Fruit fly (Drosophila melanogaster) whole organism, embryonic: Measurements from ENCODE around the gene CG15043.

ENCODE experiments used
- Abd-B ChIP-seq: fragments of 200-800 bp; sonication (Bioruptor generic); optimal IDR thresholded peaks from 2 replicates; lab custom pipeline; 2018; ENCODE audit warnings: missing biosample characterization, mild to moderate bottlenecking, missing genetic modification characterization, moderate library complexity
- CG10979 ChIP-seq: fragments of 200-800 bp; sonication (Bioruptor generic); optimal IDR thresholded peaks from 2 replicates; lab custom pipeline; 2018; ENCODE audit warnings: missing biosample characterization, mild to moderate bottlenecking, missing genetic modification characterization, moderate library complexity
- CG11085 ChIP-seq: fragments of 200-800 bp; sonication (Bioruptor generic); IDR thresholded peaks from 2 replicates; pipeline ENCODE4 v1.3.6; 2022; ENCODE audit warnings: missing biosample characterization, missing genetic modification characterization
- CG12071 ChIP-seq: fragments of 200-800 bp; sonication (Bioruptor generic); optimal IDR thresholded peaks from 3 replicates; lab custom pipeline; 2018; ENCODE audit warnings: missing biosample characterization, mild to moderate bottlenecking, missing genetic modification characterization
- CG12744 ChIP-seq: fragments of 200-800 bp; sonication (Bioruptor generic); optimal IDR thresholded peaks from 2 replicates; lab custom pipeline; 2016; ENCODE audit warnings: missing biosample characterization, missing genetic modification characterization
- CG17328 ChIP-seq: fragments of 200-800 bp; sonication (Bioruptor generic); IDR thresholded peaks from 2 replicates; pipeline ENCODE4 v1.3.6; 2022; ENCODE audit warnings: missing biosample characterization, missing genetic modification characterization
- CG17361 ChIP-seq: fragments of 200-800 bp; sonication (Bioruptor generic); IDR thresholded peaks from 3 replicates; pipeline ENCODE4 v1.3.6; 2022; ENCODE audit warnings: missing biosample characterization, missing genetic modification characterization
- CG1792 ChIP-seq: fragments of 200-800 bp; sonication (Bioruptor generic); optimal IDR thresholded peaks from 2 replicates; lab custom pipeline; 2016; ENCODE audit warnings: missing biosample characterization, missing genetic modification characterization
- CG18262 ChIP-seq: fragments of 200-800 bp; optimal IDR thresholded peaks from 3 replicates; lab custom pipeline; 2019; ENCODE audit warnings: missing biosample characterization, mild to moderate bottlenecking, missing genetic modification characterization, moderate library complexity
- CG18599 ChIP-seq: fragments of 200-800 bp; sonication (Bioruptor generic); optimal IDR thresholded peaks from 3 replicates; lab custom pipeline; 2017; ENCODE audit warnings: missing biosample characterization, missing genetic modification characterization, mild to moderate bottlenecking, moderate library complexity, missing genetic modification reagents
- CG31388 ChIP-seq: fragments of 200-800 bp; sonication (Bioruptor generic); optimal IDR thresholded peaks from 2 replicates; lab custom pipeline; 2016; ENCODE audit warnings: missing biosample characterization, missing genetic modification characterization
- CG31441 ChIP-seq: fragments of 200-800 bp; sonication (Bioruptor generic); IDR thresholded peaks from 2 replicates; pipeline ENCODE4 v1.3.6; 2022; ENCODE audit warnings: missing biosample characterization, missing genetic modification characterization
- CG3163 ChIP-seq: fragments of 200-800 bp; sonication (Bioruptor generic); optimal IDR thresholded peaks from 3 replicates; lab custom pipeline; 2016; ENCODE audit warnings: missing biosample characterization, missing genetic modification characterization
- CG8359 ChIP-seq: fragments of 200-800 bp; sonication (Bioruptor generic); optimal IDR thresholded peaks from 2 replicates; lab custom pipeline; 2017; ENCODE audit warnings: missing biosample characterization, mild to moderate bottlenecking, missing genetic modification characterization, borderline replicate concordance
- Chrac-16 ChIP-seq: fragments of 200-800 bp; sonication (Bioruptor generic); optimal IDR thresholded peaks from 3 replicates; lab custom pipeline; 2016; ENCODE audit warnings: missing biosample characterization, missing genetic modification characterization
- D19A ChIP-seq: fragments of 200-800 bp; optimal IDR thresholded peaks from 3 replicates; lab custom pipeline; 2019; ENCODE audit warnings: missing biosample characterization, mild to moderate bottlenecking, missing genetic modification characterization, moderate library complexity
- Dbx ChIP-seq: fragments of 200-800 bp; sonication (Bioruptor generic); IDR thresholded peaks from 3 replicates; pipeline ENCODE4 v1.3.6; 2022; ENCODE audit warnings: missing biosample characterization, missing genetic modification characterization
- Hey ChIP-seq: fragments of 200-800 bp; sonication (Bioruptor generic); optimal IDR thresholded peaks from 3 replicates; lab custom pipeline; 2018; ENCODE audit warnings: missing biosample characterization, mild to moderate bottlenecking, missing genetic modification characterization
- Med ChIP-seq: fragments of 200-800 bp; sonication (Bioruptor generic); peaks from one replicate; lab custom pipeline; 2016; ENCODE audit warnings: missing biosample characterization, missing genetic modification characterization, mild to moderate bottlenecking, inconsistent platforms, moderate library complexity
- Nf-YB ChIP-seq: fragments of 200-800 bp; sonication (Bioruptor generic); optimal IDR thresholded peaks from 3 replicates; lab custom pipeline; 2019; ENCODE audit warnings: missing biosample characterization, mild to moderate bottlenecking, missing genetic modification characterization, moderate library complexity
- Six4 ChIP-seq: fragments of 200-800 bp; sonication (Bioruptor generic); optimal IDR thresholded peaks from 2 replicates; lab custom pipeline; 2016; ENCODE audit warnings: missing biosample characterization, missing genetic modification characterization
- Sox100B ChIP-seq: fragments of 200-800 bp; sonication (Bioruptor generic); optimal IDR thresholded peaks from 3 replicates; lab custom pipeline; 2018; ENCODE audit warnings: missing biosample characterization, mild to moderate bottlenecking, missing genetic modification characterization
- Sox102F ChIP-seq: fragments of 200-800 bp; sonication (Bioruptor generic); optimal IDR thresholded peaks from 2 replicates; lab custom pipeline; 2018; ENCODE audit warnings: missing biosample characterization, mild to moderate bottlenecking, missing genetic modification characterization, moderate library complexity
- Xrp1 ChIP-seq: fragments of 200-800 bp; sonication (Bioruptor generic); IDR thresholded peaks from 2 replicates; pipeline ENCODE4 v1.3.6; 2022; ENCODE audit warnings: missing biosample characterization, missing genetic modification characterization
- ase ChIP-seq: fragments of 200-800 bp; sonication (Bioruptor generic); IDR thresholded peaks from 3 replicates; pipeline ENCODE4 v1.3.6; 2022; ENCODE audit warnings: missing biosample characterization, missing genetic modification characterization
- az2 ChIP-seq: fragments of 200-800 bp; sonication (Bioruptor generic); optimal IDR thresholded peaks from 3 replicates; lab custom pipeline; 2016; ENCODE audit warnings: missing biosample characterization, missing genetic modification characterization
- bcd ChIP-seq: fragments of 200-800 bp; sonication (Bioruptor generic); optimal IDR thresholded peaks from 2 replicates; lab custom pipeline; 2017; ENCODE audit warnings: missing biosample characterization, mild to moderate bottlenecking, missing genetic modification characterization
- br ChIP-seq: fragments of >200 bp; optimal IDR thresholded peaks from 2 replicates; lab custom pipeline; 2017
- chif ChIP-seq, 2 experiments: fragments of 200-800 bp; sonication (Bioruptor generic); optimal IDR thresholded peaks; 3 replicates each; lab custom pipeline; 2016; ENCODE audit warnings: missing biosample characterization in 2 of 2, missing genetic modification characterization in 2 of 2
- dmrt11E ChIP-seq: fragments of 200-800 bp; sonication (Bioruptor generic); optimal IDR thresholded peaks from 3 replicates; lab custom pipeline; 2018; ENCODE audit warnings: missing biosample characterization, mild to moderate bottlenecking, missing genetic modification characterization, moderate library complexity
- dmrt99B ChIP-seq: fragments of 200-800 bp; sonication (Bioruptor generic); optimal IDR thresholded peaks from 2 replicates; lab custom pipeline; 2018; ENCODE audit warnings: missing biosample characterization, mild to moderate bottlenecking, missing genetic modification characterization, moderate library complexity
- esg ChIP-seq: fragments of 200-800 bp; sonication (Bioruptor generic); conservative IDR thresholded peaks from 2 replicates; pipeline ENCODE4 v1.3.6; 2022; ENCODE audit warnings: missing biosample characterization, missing genetic modification characterization
- ewg ChIP-seq: fragments of 200-800 bp; sonication (Bioruptor generic); optimal IDR thresholded peaks from 3 replicates; lab custom pipeline; 2017; ENCODE audit warnings: mild to moderate bottlenecking, missing biosample characterization, missing genetic modification reagents, missing genetic modification characterization
- fd96Cb ChIP-seq: fragments of 200-800 bp; sonication (Bioruptor generic); optimal IDR thresholded peaks from 2 replicates; lab custom pipeline; 2018; ENCODE audit warnings: missing biosample characterization, mild to moderate bottlenecking, missing genetic modification characterization, moderate library complexity
- h ChIP-seq: fragments of >200 bp; optimal IDR thresholded peaks from 2 replicates; lab custom pipeline; 2017
- lab ChIP-seq: fragments of 200-800 bp; sonication (Bioruptor generic); optimal IDR thresholded peaks from 3 replicates; lab custom pipeline; 2017; ENCODE audit warnings: missing biosample characterization, missing genetic modification characterization, mild to moderate bottlenecking, moderate library complexity, missing genetic modification reagents
- lmd ChIP-seq: fragments of 200-800 bp; sonication (Bioruptor generic); IDR thresholded peaks from 2 replicates; pipeline ENCODE4 v1.3.6; 2022; ENCODE audit warnings: missing biosample characterization, missing genetic modification characterization
- luna ChIP-seq: fragments of 200-800 bp; sonication (Bioruptor generic); optimal IDR thresholded peaks from 2 replicates; lab custom pipeline; 2016; ENCODE audit warnings: missing biosample characterization, missing genetic modification characterization
- nau ChIP-seq: fragments of 200-800 bp; sonication (Bioruptor generic); optimal IDR thresholded peaks from 3 replicates; lab custom pipeline; 2017; ENCODE audit warnings: missing biosample characterization, mild to moderate bottlenecking, missing genetic modification characterization, missing genetic modification reagents
- odd ChIP-seq: fragments of 200-800 bp; sonication (Bioruptor generic); optimal IDR thresholded peaks from 2 replicates; lab custom pipeline; 2017; ENCODE audit warnings: missing biosample characterization, mild to moderate bottlenecking, missing genetic modification characterization
- pho ChIP-seq: fragments of 200-800 bp; sonication (Bioruptor generic); optimal IDR thresholded peaks from 2 replicates; lab custom pipeline; 2016; ENCODE audit warnings: missing biosample characterization, missing genetic modification characterization
- phol ChIP-seq: fragments of 200-800 bp; sonication (Bioruptor generic); optimal IDR thresholded peaks from 3 replicates; lab custom pipeline; 2018; ENCODE audit warnings: missing biosample characterization, mild to moderate bottlenecking, missing genetic modification characterization, moderate library complexity
- sc ChIP-seq, 3 experiments: fragments of >200 bp in 2 of 3; fragments of 200-800 bp in 1 of 3; sonication (Bioruptor generic) in 1 of 3; optimal IDR thresholded peaks; 2 replicates in 2 of 3; 3 replicates in 1 of 3; lab custom pipeline; 2017; ENCODE audit warnings: mild to moderate bottlenecking in 1 of 3, missing biosample characterization in 1 of 3, missing genetic modification characterization in 1 of 3, missing genetic modification reagents in 1 of 3
- schlank ChIP-seq: fragments of 200-800 bp; sonication (Bioruptor generic); optimal IDR thresholded peaks from 2 replicates; lab custom pipeline; 2018; ENCODE audit warnings: missing biosample characterization, mild to moderate bottlenecking, missing genetic modification characterization
- sens ChIP-seq: fragments of 200-800 bp; sonication (Bioruptor generic); peaks from one replicate; lab custom pipeline; 2016; ENCODE audit warnings: missing biosample characterization, missing genetic modification characterization
- sim ChIP-seq: fragments of 200-800 bp; sonication (Bioruptor generic); IDR thresholded peaks from 2 replicates; pipeline ENCODE4 v1.3.6; 2022; ENCODE audit warnings: missing biosample characterization, missing genetic modification characterization
- tin ChIP-seq: fragments of 200-800 bp; sonication (Bioruptor generic); optimal IDR thresholded peaks from 3 replicates; lab custom pipeline; 2016; ENCODE audit warnings: missing biosample characterization, missing genetic modification characterization
- unpg ChIP-seq: fragments of 200-800 bp; sonication (Bioruptor generic); optimal IDR thresholded peaks from 3 replicates; lab custom pipeline; 2018; ENCODE audit warnings: missing biosample characterization, mild to moderate bottlenecking, missing genetic modification characterization, moderate library complexity
- wor ChIP-seq: fragments of 200-800 bp; sonication (Bioruptor generic); IDR thresholded peaks from 2 replicates; pipeline ENCODE4 v1.3.6; 2022; ENCODE audit warnings: missing biosample characterization, missing genetic modification characterization
- z ChIP-seq: fragments of 200-800 bp; sonication (Bioruptor generic); IDR thresholded peaks from 3 replicates; pipeline ENCODE4 v1.3.6; 2022; ENCODE audit warnings: missing biosample characterization, missing genetic modification characterization

Gene CG15043

DNA sequence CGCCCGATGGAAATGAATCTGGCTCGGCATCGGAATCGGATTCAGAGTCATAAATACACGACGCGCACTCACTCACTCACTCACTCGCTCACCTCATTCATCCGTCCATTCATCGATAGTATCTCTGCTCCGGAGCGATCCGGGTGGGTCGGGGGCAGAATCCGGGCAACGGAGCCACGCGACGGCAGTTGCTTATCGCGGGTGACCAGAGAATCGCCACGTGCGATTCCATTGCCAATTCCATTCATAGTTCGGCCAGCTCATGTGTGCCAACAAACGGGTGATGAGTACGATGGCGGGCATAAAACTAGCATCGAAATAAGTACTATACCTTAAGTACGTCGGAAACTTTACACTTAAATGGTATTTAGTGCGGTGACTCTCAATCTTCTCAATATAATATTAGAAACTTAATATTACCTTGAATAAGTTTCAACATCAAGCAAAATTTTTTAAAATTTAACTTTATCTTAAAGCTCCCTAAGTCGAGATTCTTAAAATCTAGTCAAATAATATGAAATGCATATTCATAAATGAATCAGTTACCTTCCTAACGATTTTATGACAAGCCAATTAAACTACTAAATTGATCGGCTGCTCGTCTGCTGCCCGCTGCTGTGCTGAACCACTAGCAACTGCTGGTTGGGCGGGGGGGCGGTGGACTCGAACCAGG, 30.8 kb upstream of the CG15043 start (continued):
- TF ChIP-seq D19A (tag; lab: Kevin White, UChicago) = peak; percentile 59
- no peak for TF ChIP-seq CG3163 (GFP tag; lab: Kevin White, UChicago)
- TF ChIP-seq CG31388 (GFP tag; lab: Kevin White, UChicago) = no peak
- peak; percentile 10 for TF ChIP-seq Nf-YB (GFP tag; lab: Kevin White, UChicago)
- no peak for TF ChIP-seq CG1792 (GFP tag; lab: Kevin White, UChicago)
- no peak for TF ChIP-seq Dbx
- TF ChIP-seq dmrt11E = peak; percentile 68
- TF ChIP-seq Sox102F (GFP tag; lab: Kevin White, UChicago) = peak; percentile 26
- TF ChIP-seq unpg (GFP tag; lab: Kevin White, UChicago) = peak; percentile 21
- TF ChIP-seq CG8359 = peak; percentile 40
- no peak for TF ChIP-seq sim
- peak; percentile 51 for TF ChIP-seq bcd (GFP tag; lab: Kevin White, UChicago)
- peak; percentile 67 for TF ChIP-seq Sox100B (GFP tag; lab: Kevin White, UChicago)
- peak; percentile 53 for TF ChIP-seq fd96Cb (tag; lab: Kevin White, UChicago)
- TF ChIP-seq Med = peak; percentile 46
- TF ChIP-seq CG12744 (GFP tag; lab: Kevin White, UChicago) = no peak
- TF ChIP-seq z (GFP tag; lab: Robert Waterston, UW) = peak; percentile 45; the same call in 1 of the 3 replicates
- TF ChIP-seq pho (GFP tag; lab: Kevin White, UChicago) = no peak
- TF ChIP-seq dmrt99B (tag; lab: Kevin White, UChicago) = peak; percentile 53
- peak; percentile 50 for TF ChIP-seq CG18599 (GFP tag; lab: Kevin White, UChicago)
- TF ChIP-seq Six4 (GFP tag; lab: Kevin White, UChicago) = no peak
- peak; percentile 40 for TF ChIP-seq tin (GFP tag; lab: Kevin White, UChicago)
- no peak for TF ChIP-seq h (lab: Kevin White, UChicago)
- peak; percentile 9 for TF ChIP-seq odd (GFP tag; lab: Kevin White, UChicago)
- TF ChIP-seq chif (GFP tag; optimal IDR thresholded peaks at IDR 0.05; lab: Kevin White, UChicago) = peak in 1 of 2 experiments; percentile 9
- no peak for TF ChIP-seq CG11085 (GFP tag; lab: Robert Waterston, UW)
- peak; percentile 4 for TF ChIP-seq ewg (GFP tag; lab: Kevin White, UChicago)
- TF ChIP-seq CG31441 (GFP tag; lab: Robert Waterston, UW) = peak; percentile 62
- TF ChIP-seq nau (GFP tag; lab: Kevin White, UChicago) = peak; percentile 4
- peak; percentile 80 for TF ChIP-seq CG17361 (GFP tag; lab: Robert Waterston, UW)
- no peak for TF ChIP-seq luna (GFP tag; lab: Kevin White, UChicago)
- peak; percentile 82 for TF ChIP-seq CG18262 (tag; lab: Kevin White, UChicago)
- peak; percentile 7; the same call in 1 of the 2 replicates for TF ChIP-seq esg (GFP tag; lab: Robert Waterston, UW)
- TF ChIP-seq sens (GFP tag; lab: Kevin White, UChicago) = peak; percentile 84
- TF ChIP-seq CG10979 (tag; lab: Kevin White, UChicago) = peak; percentile 79
- TF ChIP-seq phol (tag; lab: Kevin White, UChicago) = peak; percentile 71
- TF ChIP-seq Hey (tag; lab: Kevin White, UChicago) = peak; percentile 65
- TF ChIP-seq schlank (tag; lab: Kevin White, UChicago) = no peak
- TF ChIP-seq Chrac-16 = peak; percentile 16
- TF ChIP-seq br (lab: Kevin White, UChicago) = no peak
- TF ChIP-seq az2 (GFP tag; lab: Kevin White, UChicago) = peak; percentile 1
- no peak for TF ChIP-seq CG17328
- peak; percentile 60 for TF ChIP-seq Xrp1 (GFP tag; lab: Robert Waterston, UW)
- no peak for TF ChIP-seq ase
- TF ChIP-seq sc (optimal IDR thresholded peaks at IDR 0.05; lab: Kevin White, UChicago) = no peak
- TF ChIP-seq sc (GFP tag; optimal IDR thresholded peaks at IDR 0.05; lab: Kevin White, UChicago) = peak; percentile 44
- TF ChIP-seq lab (GFP tag; lab: Kevin White, UChicago) = peak; percentile 45
- TF ChIP-seq lmd = peak; percentile 34; the same call in 1 of the 2 replicates
- no peak for TF ChIP-seq CG12071 (GFP tag; lab: Kevin White, UChicago)
- TF ChIP-seq Abd-B (GFP tag; lab: Kevin White, UChicago) = peak; percentile 14
- TF ChIP-seq wor (GFP tag; lab: Robert Waterston, UW) = no peak
